Worm (Caenorhabditis elegans) whole organism, L1 larva: ENCODE results near the gene ugt-15.

Source experiments
- C04F5.9 ChIP-seq: sonication (generic microtip); optimal IDR thresholded peaks from 2 replicates; lab custom pipeline; 2016; ENCODE audit warnings: missing genetic modification characterization, missing compliant biosample characterization
- C34B4.2 ChIP-seq: sonication (generic microtip); optimal IDR thresholded peaks from 2 replicates; lab custom pipeline; 2017; ENCODE audit warnings: mild to moderate bottlenecking, missing genetic modification characterization, missing compliant biosample characterization
- Y116A8C.19 ChIP-seq: sonication (generic microtip); optimal IDR thresholded peaks from 2 replicates; lab custom pipeline; 2016; ENCODE audit warnings: missing compliant biosample characterization, missing genetic modification characterization, borderline replicate concordance
- aha-1 ChIP-seq: fragments of 150-350 bp; optimal IDR thresholded peaks from 2 replicates; lab custom pipeline; 2014; ENCODE audit warnings: missing biosample characterization, missing genetic modification characterization
- aly-2 ChIP-seq: fragments of 150-350 bp; optimal IDR thresholded peaks from 2 replicates; lab custom pipeline; 2014; ENCODE audit warnings: missing biosample characterization, missing genetic modification characterization
- ceh-8 ChIP-seq: fragments of 200-800 bp; sonication (Bioruptor generic); optimal IDR thresholded peaks from 2 replicates; lab custom pipeline; 2018; ENCODE audit warnings: mild to moderate bottlenecking, missing genetic modification characterization, moderate library complexity, missing compliant biosample characterization
- ceh-82 ChIP-seq, 3 experiments: fragments of 150-350 bp in 1 of 3; sonication (generic microtip) in 2 of 3; optimal IDR thresholded peaks; 2 replicates each; lab custom pipeline; 2014 to 2017; ENCODE audit warnings: missing biosample characterization in 3 of 3, missing genetic modification characterization in 3 of 3
- ces-1 ChIP-seq: fragments of 150-350 bp; optimal IDR thresholded peaks from 2 replicates; lab custom pipeline; 2014; ENCODE audit warnings: missing biosample characterization, missing genetic modification reagents, missing genetic modification characterization
- dsc-1 ChIP-seq: sonication (generic microtip); optimal IDR thresholded peaks from 2 replicates; lab custom pipeline; 2016; ENCODE audit warnings: mild to moderate bottlenecking, missing genetic modification characterization, missing compliant biosample characterization
- efl-1 ChIP-seq, 4 experiments: fragments of 150-350 bp; optimal IDR thresholded peaks in 3 of 4; peaks in 1 of 4; 1 replicate in 1 of 4; 2 replicates in 3 of 4; lab custom pipeline; 2014; ENCODE audit warnings: missing biosample characterization in 2 of 4, missing genetic modification characterization in 2 of 4, missing genetic modification reagents in 2 of 4
- efl-3 ChIP-seq: fragments of 200-800 bp; sonication (Bioruptor generic); optimal IDR thresholded peaks from 2 replicates; lab custom pipeline; 2018; ENCODE audit warnings: mild to moderate bottlenecking, missing genetic modification characterization, missing compliant biosample characterization
- egl-27 ChIP-seq, 2 experiments: fragments of 150-350 bp in 1 of 2; sonication (generic microtip); optimal IDR thresholded peaks; 3 replicates each; lab custom pipeline; 2017 to 2018; ENCODE audit warnings: missing biosample characterization in 2 of 2, missing genetic modification characterization in 2 of 2, missing genetic modification reagents in 2 of 2
- elt-2 ChIP-seq: sonication (generic microtip); optimal IDR thresholded peaks from 2 replicates; lab custom pipeline; 2016; ENCODE audit warnings: missing genetic modification characterization, mild to moderate bottlenecking, inconsistent platforms, missing compliant biosample characterization, missing genetic modification reagents
- elt-3 ChIP-seq, 6 experiments: fragments of 150-350 bp in 1 of 6; sonication (generic microtip); optimal IDR thresholded peaks; 2 replicates each; lab custom pipeline; 2017 to 2018; ENCODE audit warnings: missing biosample characterization in 6 of 6, missing genetic modification characterization in 6 of 6, inconsistent platforms in 1 of 6
- fkh-4 ChIP-seq: sonication (generic microtip); optimal IDR thresholded peaks from 2 replicates; lab custom pipeline; 2016; ENCODE audit warnings: missing compliant biosample characterization, missing genetic modification characterization, borderline replicate concordance
- fos-1 ChIP-seq: fragments of 150-350 bp; optimal IDR thresholded peaks from 2 replicates; lab custom pipeline; 2014; ENCODE audit warnings: missing biosample characterization, missing genetic modification characterization
- grh-1 ChIP-seq: fragments of 200-800 bp; sonication (Bioruptor generic); IDR thresholded peaks from 2 replicates; pipeline ENCODE4 v1.3.6; 2022; ENCODE audit warnings: missing genetic modification reagents, missing genetic modification characterization, missing compliant biosample characterization
- hlh-17 ChIP-seq: fragments of 200-800 bp; sonication (Bioruptor generic); optimal IDR thresholded peaks from 2 replicates; lab custom pipeline; 2018; ENCODE audit warnings: missing genetic modification characterization, mild to moderate bottlenecking, missing compliant biosample characterization, moderate library complexity, borderline replicate concordance
- isw-1 ChIP-seq: fragments of 200-800 bp; sonication (Bioruptor generic); IDR thresholded peaks from 2 replicates; pipeline ENCODE4 v1.3.6; 2022; ENCODE audit warnings: missing genetic modification characterization, missing compliant biosample characterization
- jun-1 ChIP-seq: fragments of 150-350 bp; optimal IDR thresholded peaks from 2 replicates; lab custom pipeline; 2014; ENCODE audit warnings: missing biosample characterization, missing genetic modification reagents, missing genetic modification characterization
- lin-13 ChIP-seq: fragments of 150-350 bp; optimal IDR thresholded peaks from 2 replicates; lab custom pipeline; 2014; ENCODE audit warnings: missing biosample characterization, missing genetic modification reagents, missing genetic modification characterization
- lin-14 ChIP-seq: fragments of 200-800 bp; sonication (Bioruptor generic); optimal IDR thresholded peaks from 2 replicates; lab custom pipeline; 2018; ENCODE audit warnings: mild to moderate bottlenecking, missing genetic modification characterization, moderate library complexity, missing compliant biosample characterization
- lin-35 ChIP-seq, 2 experiments: fragments of 150-350 bp; optimal IDR thresholded peaks; 2 replicates each; lab custom pipeline; 2014; ENCODE audit warnings: missing biosample characterization in 2 of 2, missing genetic modification characterization in 2 of 2, missing genetic modification reagents in 2 of 2
- lin-39 ChIP-seq: fragments of 150-350 bp; optimal IDR thresholded peaks from 2 replicates; lab custom pipeline; 2014; ENCODE audit warnings: missing biosample characterization, missing genetic modification reagents, missing genetic modification characterization
- lsy-2 ChIP-seq, 2 experiments: fragments of 150-350 bp; optimal IDR thresholded peaks; 2 replicates each; lab custom pipeline; 2014; ENCODE audit warnings: missing biosample characterization in 2 of 2, missing genetic modification characterization in 2 of 2
- mef-2 ChIP-seq: fragments of 150-350 bp; optimal IDR thresholded peaks from 2 replicates; lab custom pipeline; 2014; ENCODE audit warnings: missing biosample characterization, missing genetic modification characterization
- nhr-12 ChIP-seq: sonication (generic microtip); optimal IDR thresholded peaks from 2 replicates; lab custom pipeline; 2017; ENCODE audit warnings: missing biosample characterization, missing genetic modification characterization
- nhr-19 ChIP-seq: fragments of 200-800 bp; sonication (Bioruptor generic); conservative IDR thresholded peaks from 2 replicates; pipeline ENCODE4 v1.3.6; 2022; ENCODE audit warnings: missing genetic modification characterization, missing compliant biosample characterization
- nhr-20 ChIP-seq: sonication (generic microtip); optimal IDR thresholded peaks from 2 replicates; lab custom pipeline; 2016; ENCODE audit warnings: mild to moderate bottlenecking, missing genetic modification characterization, missing compliant biosample characterization
- nhr-47 ChIP-seq: sonication (generic microtip); optimal IDR thresholded peaks from 2 replicates; lab custom pipeline; 2016; ENCODE audit warnings: mild to moderate bottlenecking, missing genetic modification characterization, moderate library complexity, missing compliant biosample characterization
- nhr-71 ChIP-seq: sonication (generic microtip); optimal IDR thresholded peaks from 2 replicates; lab custom pipeline; 2016; ENCODE audit warnings: mild to moderate bottlenecking, missing genetic modification characterization, moderate library complexity, missing compliant biosample characterization
- nhr-90 ChIP-seq: sonication (generic microtip); optimal IDR thresholded peaks from 2 replicates; lab custom pipeline; 2016; ENCODE audit warnings: mild to moderate bottlenecking, missing genetic modification characterization, missing compliant biosample characterization; ENCODE audit not compliant: poor library complexity
- pqm-1 ChIP-seq: sonication (generic microtip); optimal IDR thresholded peaks from 3 replicates; lab custom pipeline; 2017; ENCODE audit warnings: missing biosample characterization, missing genetic modification characterization
- rnt-1 ChIP-seq: sonication (generic microtip); optimal IDR thresholded peaks from 2 replicates; lab custom pipeline; 2016; ENCODE audit warnings: mild to moderate bottlenecking, missing genetic modification characterization, moderate library complexity, missing compliant biosample characterization
- skn-1 ChIP-seq: fragments of 150-350 bp; optimal IDR thresholded peaks from 2 replicates; lab custom pipeline; 2014; ENCODE audit warnings: missing biosample characterization, missing genetic modification characterization
- snu-23 ChIP-seq: sonication (generic microtip); optimal IDR thresholded peaks from 2 replicates; lab custom pipeline; 2016; ENCODE audit warnings: missing genetic modification characterization, missing compliant biosample characterization
- swsn-7 ChIP-seq: sonication (generic microtip); optimal IDR thresholded peaks from 2 replicates; lab custom pipeline; 2016; ENCODE audit warnings: missing genetic modification characterization, missing compliant biosample characterization
- unc-130 ChIP-seq: fragments of 150-350 bp; optimal IDR thresholded peaks from 2 replicates; lab custom pipeline; 2017; ENCODE audit warnings: missing biosample characterization, missing genetic modification characterization, inconsistent platforms
- unc-86 ChIP-seq: sonication (generic microtip); optimal IDR thresholded peaks from 2 replicates; lab custom pipeline; 2016; ENCODE audit warnings: missing genetic modification characterization, missing compliant biosample characterization
- xbp-1 ChIP-seq: sonication (generic microtip); optimal IDR thresholded peaks from 2 replicates; lab custom pipeline; 2016; ENCODE audit warnings: missing genetic modification characterization, missing compliant biosample characterization
- ztf-11 ChIP-seq, 2 experiments: sonication (generic microtip); optimal IDR thresholded peaks; 2 replicates each; lab custom pipeline; 2016 to 2017; ENCODE audit warnings: missing genetic modification characterization in 2 of 2, missing biosample characterization in 1 of 2, missing compliant biosample characterization in 1 of 2

Gene ugt-15

DNA sequence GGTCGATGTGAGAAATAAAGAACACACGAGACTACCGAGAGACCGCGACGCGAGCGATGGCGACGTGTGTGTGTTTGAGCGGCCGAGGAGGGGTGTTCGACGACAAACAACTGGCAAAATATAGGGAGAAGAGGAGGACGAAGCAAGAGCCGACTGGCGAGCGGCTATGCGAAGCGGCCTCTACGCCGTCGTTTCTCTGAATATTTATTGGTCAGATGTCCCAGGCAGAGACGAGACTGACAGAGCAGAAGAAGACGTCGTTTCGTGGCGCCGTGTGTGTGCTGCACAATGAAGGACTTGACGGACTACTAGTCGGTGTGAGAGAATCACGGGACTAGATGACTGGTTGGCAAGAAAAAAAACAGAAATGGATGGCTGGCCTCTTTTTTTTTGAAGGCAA is 8.2 kb upstream of the ugt-15 start (continued):
- TF ChIP-seq aly-2 (tag; lab: Kevin White, UChicago) (no peak), lin-35 (GFP tag; optimal IDR thresholded peaks at IDR 0.05; lab: Kevin White, UChicago) (no peak), nhr-19 (no peak), efl-3 (GFP tag; lab: Kevin White, UChicago) (no peak), ceh-82 (tag; optimal IDR thresholded peaks at IDR 0.05; lab: Kevin White, UChicago) (peak in 1 of 3 experiments; percentile 52), jun-1 (tag; lab: Kevin White, UChicago) (no peak), lsy-2 (tag; optimal IDR thresholded peaks at IDR 0.05; lab: Kevin White, UChicago) (peak in 1 of 2 experiments; percentile 36), egl-27 (tag; optimal IDR thresholded peaks at IDR 0.05; lab: Kevin White, UChicago) (no peak), fkh-4 (tag; lab: Kevin White, UChicago) (no peak), efl-1 (optimal IDR thresholded peaks at IDR 0.05; lab: Kevin White, UChicago) (no peak), efl-1 (GFP tag; optimal IDR thresholded peaks at IDR 0.05 in 1 of 2; lab: Kevin White, UChicago) (peak in 1 of 2 experiments; percentile 64), pqm-1 (tag; lab: Kevin White, UChicago) (no peak), lin-14 (peak; percentile 81), nhr-90 (tag; lab: Kevin White, UChicago) (no peak), unc-86 (tag; lab: Kevin White, UChicago) (peak; percentile 34), nhr-71 (tag; lab: Kevin White, UChicago) (peak; percentile 56), C34B4.2 (tag; lab: Kevin White, UChicago) (no peak), ces-1 (GFP tag; lab: Kevin White, UChicago) (no peak), lin-13 (GFP tag; lab: Kevin White, UChicago) (no peak), ceh-8 (no peak), xbp-1 (peak; percentile 21), Y116A8C.19 (no peak), snu-23 (GFP tag; lab: Kevin White, UChicago) (peak; percentile 18), rnt-1 (tag; lab: Kevin White, UChicago) (no peak), swsn-7 (peak; percentile 15), nhr-47 (tag; lab: Kevin White, UChicago) (peak; percentile 51), skn-1 (tag; lab: Kevin White, UChicago) (no peak), C04F5.9 (no peak), unc-130 (tag; lab: Kevin White, UChicago) (no peak), dsc-1 (peak; percentile 8)
- TF ChIP-seq, all 84 proteins: peak for 19

DNA sequence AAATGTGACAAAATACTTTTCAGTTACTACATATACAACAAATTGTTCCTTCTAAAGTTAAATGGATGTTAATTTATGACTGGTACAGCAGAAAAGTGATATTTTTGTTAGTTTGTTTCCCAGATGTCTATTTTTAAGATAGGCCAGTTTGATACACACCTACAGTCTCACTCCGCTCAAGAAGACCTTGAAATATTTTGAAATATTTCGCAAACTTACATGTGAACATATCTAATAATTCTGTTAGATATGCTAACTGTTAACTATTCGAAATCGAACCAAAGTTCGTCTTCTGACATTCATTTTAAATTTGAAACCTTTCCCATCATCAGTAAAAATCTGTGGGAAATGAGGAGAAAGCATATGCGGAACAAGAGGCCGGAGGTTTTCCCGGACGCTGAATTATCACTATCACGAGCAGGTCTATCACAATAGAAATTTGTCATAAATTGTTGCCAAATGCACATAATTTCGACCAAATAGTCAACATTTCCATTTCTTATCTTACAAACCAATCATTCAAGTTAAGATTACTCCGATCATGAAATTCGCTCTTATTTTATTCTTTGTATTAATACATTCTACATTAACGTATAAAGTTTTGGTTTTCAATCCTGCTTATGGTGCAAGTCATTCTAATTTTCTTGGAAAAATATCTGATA is 7.4 kb upstream of the ugt-15 start, which contains the start of the genes ZC443.4 and ugt-18:
Gene ZC443.4 (minus strand): TSS at position 95 of the 662 bp plus-strand sequence.
Gene ugt-18 (plus strand): TSS at position 469 of the 662 bp plus-strand sequence.
- TF ChIP-seq mef-2 (tag; lab: Kevin White, UChicago) (no peak), elt-2 (tag; lab: Kevin White, UChicago) (peak; percentile 19)

DNA sequence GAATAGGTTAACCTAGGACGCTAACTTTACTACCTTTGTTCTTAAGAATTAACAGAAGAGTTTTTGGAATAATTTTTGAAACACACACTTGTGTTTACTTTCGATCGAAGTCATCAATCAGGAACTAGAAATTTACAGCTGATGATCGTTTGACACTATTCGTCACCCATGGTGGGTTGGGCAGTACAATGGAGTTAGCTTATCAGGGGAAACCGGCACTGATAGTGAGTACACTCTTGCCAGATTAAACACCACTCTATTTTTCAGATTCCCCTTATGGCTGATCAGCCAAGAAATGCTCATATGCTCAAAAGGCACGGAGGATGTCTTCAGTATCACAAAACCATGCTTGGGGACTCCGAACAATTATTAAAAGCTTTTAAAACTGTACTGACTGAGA is 5.3 kb upstream of the ugt-15 start:
- TF ChIP-seq elt-2 (tag; lab: Kevin White, UChicago) (peak; percentile 64), fos-1 (tag; lab: Kevin White, UChicago) (no peak), nhr-12 (tag; lab: Kevin White, UChicago) (no peak), grh-1 (GFP tag; lab: Robert Waterston, UW) (no peak), nhr-20 (tag; lab: Kevin White, UChicago) (peak; percentile 44), efl-3 (GFP tag; lab: Kevin White, UChicago) (no peak), elt-3 (tag; optimal IDR thresholded peaks at IDR 0.05; lab: Kevin White, UChicago) (no peak), aly-2 (tag; lab: Kevin White, UChicago) (no peak), ztf-11 (tag; optimal IDR thresholded peaks at IDR 0.05; lab: Kevin White, UChicago) (no peak), swsn-7 (no peak), aha-1 (tag; lab: Kevin White, UChicago) (no peak), unc-130 (tag; lab: Kevin White, UChicago) (no peak), lin-35 (GFP tag; optimal IDR thresholded peaks at IDR 0.05; lab: Kevin White, UChicago) (no peak), hlh-17 (GFP tag; lab: Kevin White, UChicago) (no peak), lin-39 (tag; lab: Kevin White, UChicago) (no peak), isw-1 (GFP tag; lab: Robert Waterston, UW) (no peak)
- TF ChIP-seq, all 84 proteins: peak for 2
